Worm (Caenorhabditis elegans) whole organism, midembryonic: ENCODE data around the gene C43H6.12.

Experiments used
- T22C8.4 ChIP-seq: fragments of 200-800 bp; sonication (Bioruptor generic); IDR thresholded peaks from 2 replicates; pipeline ENCODE4 v1.3.6; 2022; ENCODE audit warnings: missing genetic modification characterization, missing compliant biosample characterization
- cog-1 ChIP-seq: sonication (generic microtip); optimal IDR thresholded peaks from 2 replicates; lab custom pipeline; 2016; ENCODE audit warnings: missing genetic modification characterization, missing compliant biosample characterization
- flt-1 ChIP-seq: fragments of 200-800 bp; sonication (Bioruptor generic); IDR thresholded peaks from 2 replicates; pipeline ENCODE4 v1.3.6; 2022; ENCODE audit warnings: missing genetic modification characterization, missing compliant biosample characterization
- klf-2 ChIP-seq: fragments of 200-800 bp; sonication (Bioruptor generic); conservative IDR thresholded peaks from 2 replicates; pipeline ENCODE4 v1.3.6; 2022; ENCODE audit warnings: missing genetic modification reagents, missing genetic modification characterization, missing compliant biosample characterization
- med-1 ChIP-seq: sonication (generic microtip); optimal IDR thresholded peaks from 2 replicates; lab custom pipeline; 2017; ENCODE audit warnings: missing genetic modification characterization, mild to moderate bottlenecking, missing compliant biosample characterization, antibody characterized with exemption, missing genetic modification reagents; ENCODE audit not compliant: insufficient read depth
- ref-1 ChIP-seq: fragments of 200-800 bp; sonication (Bioruptor generic); conservative IDR thresholded peaks from 2 replicates; pipeline ENCODE4 v1.3.6; 2022; ENCODE audit warnings: missing genetic modification reagents, missing genetic modification characterization, missing compliant biosample characterization
- tab-1 ChIP-seq: fragments of 200-800 bp; sonication (Bioruptor generic); IDR thresholded peaks from 2 replicates; pipeline ENCODE4 v1.3.6; 2022; ENCODE audit warnings: missing genetic modification characterization, missing compliant biosample characterization
- ztf-23 ChIP-seq: fragments of 200-800 bp; sonication (Bioruptor generic); IDR thresholded peaks from 2 replicates; pipeline ENCODE4 v1.3.6; 2022; ENCODE audit warnings: missing genetic modification reagents, missing genetic modification characterization, missing compliant biosample characterization
- ztf-29 ChIP-seq: fragments of 200-800 bp; sonication (Bioruptor generic); IDR thresholded peaks from 2 replicates; pipeline ENCODE4 v1.3.6; 2022; ENCODE audit warnings: missing genetic modification reagents, missing genetic modification characterization, missing compliant biosample characterization

Gene C43H6.12

DNA sequence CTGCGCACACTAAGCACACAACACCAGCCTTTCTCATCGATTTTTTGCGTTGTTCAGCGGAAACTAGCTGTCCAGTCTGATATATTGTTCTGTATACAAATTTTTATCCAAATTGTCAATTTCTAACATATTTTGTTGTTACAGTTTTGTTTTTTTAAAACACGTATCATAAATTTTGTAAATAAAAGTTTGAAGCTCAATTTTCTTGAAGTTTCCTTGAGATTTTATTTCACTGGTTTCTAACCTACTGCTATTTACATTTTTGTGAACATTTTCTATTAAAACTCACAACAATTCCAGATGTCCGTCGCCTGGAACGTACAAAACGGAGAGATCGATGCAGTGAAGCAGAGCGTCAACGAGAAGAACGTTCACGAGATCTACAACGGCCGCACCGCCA lies 2.2 kb upstream of the C43H6.12 start, which contains the start of gene mtpn-1:
mtpn-1 (plus strand) TSS at position 301 of the 400 bp plus-strand sequence.
- TF ChIP-seq klf-2 (no peak), ztf-29 (GFP tag; lab: Robert Waterston, UW) (no peak), tab-1 (GFP tag; lab: Robert Waterston, UW) (no peak), cog-1 (tag; lab: Kevin White, UChicago) (no peak), ztf-23 (GFP tag; lab: Robert Waterston, UW) (no peak), T22C8.4 (GFP tag; lab: Robert Waterston, UW) (no peak), med-1 (no peak), ref-1 (no peak), flt-1 (GFP tag; lab: Robert Waterston, UW) (no peak)

DNA sequence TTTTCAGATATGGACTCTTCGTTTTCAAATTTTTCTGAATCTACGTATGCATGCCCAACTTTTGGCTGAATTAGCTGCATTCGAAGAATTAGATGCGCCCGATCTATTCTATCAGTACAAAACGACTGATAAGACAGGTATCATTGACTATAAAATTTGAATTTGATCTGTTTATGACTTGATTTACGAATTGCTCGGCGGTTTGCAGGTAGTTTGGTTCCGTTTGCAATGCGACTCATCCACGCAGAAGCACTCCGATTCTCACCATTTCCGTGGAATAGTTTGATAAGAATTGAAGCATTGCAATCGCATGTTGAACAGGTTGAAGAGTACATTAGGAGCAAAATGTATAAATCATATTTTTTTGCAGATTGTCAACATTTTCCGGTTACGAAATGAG lies 1.6 kb downstream of the C43H6.12 start:
- TF ChIP-seq T22C8.4 (GFP tag; lab: Robert Waterston, UW) (no peak), med-1 (no peak), klf-2 (no peak), tab-1 (GFP tag; lab: Robert Waterston, UW) (no peak), ref-1 (no peak), flt-1 (GFP tag; lab: Robert Waterston, UW) (no peak), ztf-29 (GFP tag; lab: Robert Waterston, UW) (no peak), cog-1 (tag; lab: Kevin White, UChicago) (no peak), ztf-23 (GFP tag; lab: Robert Waterston, UW) (no peak)

ce11 chrX:2413277-2413676 lies 3.9 kb downstream of the C43H6.12 start, which contains the start of gene hlh-15:
TSS of gene hlh-15 (minus strand) at chrX:2413377.
- no peak for TF ChIP-seq ztf-23 (GFP tag; lab: Robert Waterston, UW)
- TF ChIP-seq flt-1 (GFP tag; lab: Robert Waterston, UW) = no peak
- TF ChIP-seq med-1 = no peak
- TF ChIP-seq cog-1 (tag; lab: Kevin White, UChicago) = no peak
- TF ChIP-seq T22C8.4 (GFP tag; lab: Robert Waterston, UW) = no peak
- TF ChIP-seq tab-1 (GFP tag; lab: Robert Waterston, UW) = no peak
- no peak for TF ChIP-seq ref-1
- TF ChIP-seq ztf-29 (GFP tag; lab: Robert Waterston, UW) = no peak
- no peak for TF ChIP-seq klf-2

DNA sequence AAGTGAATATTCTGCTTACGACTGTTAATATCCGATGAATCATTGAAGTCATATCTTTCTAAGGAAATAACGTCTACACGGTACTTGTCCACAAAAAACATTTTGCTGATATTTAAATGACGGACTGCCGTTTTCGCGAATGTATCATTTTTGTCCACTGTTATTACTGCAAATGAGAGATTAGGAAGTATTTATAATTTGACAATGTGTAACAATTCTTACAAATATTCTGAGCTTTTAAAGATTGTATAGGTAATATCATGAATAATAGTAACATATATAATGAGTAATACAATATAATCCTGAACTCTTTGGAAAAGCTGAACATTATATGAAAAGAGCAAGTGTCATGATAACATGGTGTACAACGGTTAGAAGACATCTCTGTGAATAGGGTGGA lies 10.4 kb downstream of the C43H6.12 start, which contains the start of gene glr-7:
glr-7 (minus strand) TSS at position 101 of the 400 bp plus-strand sequence.
- TF ChIP-seq tab-1 (GFP tag; lab: Robert Waterston, UW) = no peak
- no peak for TF ChIP-seq flt-1 (GFP tag; lab: Robert Waterston, UW)
- TF ChIP-seq T22C8.4 (GFP tag; lab: Robert Waterston, UW) = no peak

DNA sequence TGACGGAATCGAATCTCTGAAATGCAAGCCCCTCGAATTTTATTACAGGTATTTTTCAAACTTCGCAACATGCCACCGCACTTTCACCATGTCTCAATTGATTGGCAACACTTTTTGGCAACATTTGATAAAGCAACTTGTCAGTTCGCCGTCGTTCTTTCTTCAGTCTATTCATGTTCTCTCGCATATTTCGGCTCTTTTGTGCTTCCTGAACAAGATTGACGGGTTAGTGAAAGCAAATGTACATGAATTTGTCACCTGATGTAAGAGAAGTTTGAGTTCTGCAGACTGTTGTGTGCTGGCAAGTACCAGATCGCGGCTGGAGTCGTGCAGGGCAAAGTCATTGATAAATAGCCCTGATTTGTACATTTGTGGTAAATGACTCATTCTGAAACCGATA lies 12.7 kb downstream of the C43H6.12 start:
- no peak for TF ChIP-seq ref-1
- TF ChIP-seq klf-2 = no peak
- no peak for TF ChIP-seq ztf-29 (GFP tag; lab: Robert Waterston, UW)
- no peak for TF ChIP-seq cog-1 (tag; lab: Kevin White, UChicago)
- TF ChIP-seq ztf-23 (GFP tag; lab: Robert Waterston, UW) = no peak
- TF ChIP-seq T22C8.4 (GFP tag; lab: Robert Waterston, UW) = no peak
- no peak for TF ChIP-seq tab-1 (GFP tag; lab: Robert Waterston, UW)
- no peak for TF ChIP-seq med-1
- TF ChIP-seq flt-1 (GFP tag; lab: Robert Waterston, UW) = no peak

DNA sequence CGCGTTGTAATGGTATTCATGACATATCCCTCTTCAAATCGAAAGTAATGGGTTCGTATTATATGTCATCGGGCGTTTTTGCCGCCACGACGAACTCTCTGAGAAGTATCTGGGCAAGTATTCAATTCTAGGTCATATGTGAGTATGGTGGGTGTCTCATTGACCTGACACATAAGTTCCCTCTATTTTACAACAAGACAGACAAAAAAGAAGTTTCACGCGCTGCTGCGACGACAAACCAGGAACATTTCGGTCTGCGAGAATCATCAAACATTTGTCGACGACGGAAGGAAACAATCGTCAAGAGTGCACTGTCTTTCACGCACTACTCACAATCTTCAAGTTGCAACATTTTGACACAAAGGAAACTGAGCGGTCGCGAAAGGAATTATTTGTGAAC lies 15.9 kb downstream of the C43H6.12 start:
- no peak for TF ChIP-seq med-1
- TF ChIP-seq ztf-29 (GFP tag; lab: Robert Waterston, UW) = no peak
- TF ChIP-seq T22C8.4 (GFP tag; lab: Robert Waterston, UW) = no peak
- TF ChIP-seq flt-1 (GFP tag; lab: Robert Waterston, UW) = no peak
- no peak for TF ChIP-seq ztf-23 (GFP tag; lab: Robert Waterston, UW)
- TF ChIP-seq klf-2 = no peak
- TF ChIP-seq tab-1 (GFP tag; lab: Robert Waterston, UW) = no peak
- no peak for TF ChIP-seq cog-1 (tag; lab: Kevin White, UChicago)
- TF ChIP-seq ref-1 = no peak

ce11 chrX:2426932-2427331 lies 17.5 kb downstream of the C43H6.12 start:
- TF ChIP-seq ztf-29 (GFP tag; lab: Robert Waterston, UW) = no peak
- TF ChIP-seq cog-1 (tag; lab: Kevin White, UChicago) = no peak
- no peak for TF ChIP-seq klf-2
- TF ChIP-seq ztf-23 (GFP tag; lab: Robert Waterston, UW) = no peak
- no peak for TF ChIP-seq T22C8.4 (GFP tag; lab: Robert Waterston, UW)

- no peak for TF ChIP-seq T22C8.4 (GFP tag; lab: Robert Waterston, UW)
Measured at ce11 chrX:2427404-2427803, 18.0 kb downstream of the C43H6.12 start, which contains the start of gene gcy-31. TSS of gene gcy-31 (minus strand) at chrX:2427504.

DNA sequence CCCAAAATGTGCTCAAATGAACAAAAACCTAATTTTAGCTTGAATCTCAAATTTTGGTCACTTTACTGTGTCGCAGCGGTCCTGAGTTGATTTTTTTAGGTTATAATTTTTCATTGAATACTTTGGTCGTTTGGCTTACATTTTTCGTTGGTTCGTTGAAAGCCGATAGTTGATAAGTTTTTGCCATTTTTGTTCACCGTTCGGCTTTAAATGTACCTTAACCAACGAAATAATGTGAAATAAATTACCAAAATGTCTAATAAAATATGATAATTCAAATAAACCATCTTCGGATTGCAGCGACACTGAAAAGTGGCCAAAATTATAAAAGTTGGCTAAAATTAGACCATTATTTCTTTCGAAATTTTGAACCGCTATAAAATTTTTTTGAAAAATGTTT lies 20.9 kb downstream of the C43H6.12 start:
- TF ChIP-seq flt-1 (GFP tag; lab: Robert Waterston, UW) (no peak), ref-1 (no peak), ztf-23 (GFP tag; lab: Robert Waterston, UW) (no peak), ztf-29 (GFP tag; lab: Robert Waterston, UW) (no peak), cog-1 (tag; lab: Kevin White, UChicago) (no peak), med-1 (no peak), T22C8.4 (GFP tag; lab: Robert Waterston, UW) (no peak), klf-2 (no peak), tab-1 (GFP tag; lab: Robert Waterston, UW) (no peak)

- TF ChIP-seq cog-1 (tag; lab: Kevin White, UChicago) (peak; percentile 88), ztf-29 (GFP tag; lab: Robert Waterston, UW) (peak; percentile 91), med-1 (no peak), ztf-23 (GFP tag; lab: Robert Waterston, UW) (no peak), ref-1 (no peak), flt-1 (GFP tag; lab: Robert Waterston, UW) (peak; percentile 65; the same call in 1 of the 2 replicates), T22C8.4 (GFP tag; lab: Robert Waterston, UW) (no peak), tab-1 (GFP tag; lab: Robert Waterston, UW) (no peak), klf-2 (no peak)
Measured at ce11 chrX:2432459-2432858, 23.1 kb downstream of the C43H6.12 start.
